Fruit fly (Drosophila melanogaster) whole organism, embryonic: Measurements from ENCODE around the gene eya.
A peak's percentile ranks its signal among the peaks of the same experiment; 100 is the strongest.

ENCODE experiments used
- ATbp ChIP-seq: fragments of 200-800 bp; sonication (Bioruptor generic); optimal IDR thresholded peaks from 2 replicates; lab custom pipeline; 2017; ENCODE audit warnings: missing biosample characterization, mild to moderate bottlenecking, missing genetic modification characterization, missing genetic modification reagents
- Aef1 ChIP-seq: fragments of 200-800 bp; sonication (Bioruptor generic); IDR thresholded peaks from 3 replicates; pipeline ENCODE4 v1.3.6; 2022; ENCODE audit warnings: missing biosample characterization, missing genetic modification characterization
- CG10274 ChIP-seq: fragments of 200-800 bp; sonication (Bioruptor generic); optimal IDR thresholded peaks from 3 replicates; lab custom pipeline; 2017; ENCODE audit warnings: missing biosample characterization, mild to moderate bottlenecking, missing genetic modification characterization
- CG10543 ChIP-seq: fragments of 200-800 bp; sonication (Bioruptor generic); optimal IDR thresholded peaks from 3 replicates; lab custom pipeline; 2017; ENCODE audit warnings: missing biosample characterization, mild to moderate bottlenecking, missing genetic modification characterization, moderate library complexity
- CG11695 ChIP-seq: fragments of 200-800 bp; sonication (Bioruptor generic); IDR thresholded peaks from 3 replicates; pipeline ENCODE4 v1.3.6; 2022; ENCODE audit warnings: missing biosample characterization, missing genetic modification characterization
- CG12236 ChIP-seq: fragments of 200-800 bp; sonication (Bioruptor generic); optimal IDR thresholded peaks from 2 replicates; lab custom pipeline; 2016; ENCODE audit warnings: missing biosample characterization, missing genetic modification characterization
- CG12942 ChIP-seq: fragments of 200-800 bp; sonication (Bioruptor generic); optimal IDR thresholded peaks from 3 replicates; lab custom pipeline; 2016; ENCODE audit warnings: missing biosample characterization, missing genetic modification characterization
- CG13894 ChIP-seq: fragments of 200-800 bp; sonication (Bioruptor generic); optimal IDR thresholded peaks from 3 replicates; lab custom pipeline; 2018; ENCODE audit warnings: missing biosample characterization, mild to moderate bottlenecking, missing genetic modification characterization, moderate library complexity
- CG15011 ChIP-seq: fragments of 200-800 bp; sonication (Bioruptor generic); optimal IDR thresholded peaks from 3 replicates; lab custom pipeline; 2018; ENCODE audit warnings: missing biosample characterization, mild to moderate bottlenecking, missing genetic modification characterization
- CG1529 ChIP-seq: fragments of 200-800 bp; sonication (Bioruptor generic); optimal IDR thresholded peaks from 3 replicates; lab custom pipeline; 2018; ENCODE audit warnings: missing biosample characterization, missing genetic modification characterization
- CG1792 ChIP-seq: fragments of 200-800 bp; sonication (Bioruptor generic); optimal IDR thresholded peaks from 2 replicates; lab custom pipeline; 2016; ENCODE audit warnings: missing biosample characterization, missing genetic modification characterization
- CG18599 ChIP-seq: fragments of 200-800 bp; sonication (Bioruptor generic); optimal IDR thresholded peaks from 3 replicates; lab custom pipeline; 2017; ENCODE audit warnings: missing biosample characterization, missing genetic modification characterization, mild to moderate bottlenecking, moderate library complexity, missing genetic modification reagents
- CG30020 ChIP-seq: fragments of 200-800 bp; optimal IDR thresholded peaks from 2 replicates; lab custom pipeline; 2019; ENCODE audit warnings: missing biosample characterization, mild to moderate bottlenecking, missing genetic modification characterization, moderate library complexity
- CG30403 ChIP-seq: fragments of 200-800 bp; sonication (Bioruptor generic); optimal IDR thresholded peaks from 3 replicates; lab custom pipeline; 2016; ENCODE audit warnings: missing biosample characterization, missing genetic modification characterization
- CG30431 ChIP-seq: fragments of 200-800 bp; sonication (Bioruptor generic); optimal IDR thresholded peaks from 2 replicates; lab custom pipeline; 2017; ENCODE audit warnings: missing biosample characterization, missing genetic modification characterization
- CG31441 ChIP-seq: fragments of 200-800 bp; sonication (Bioruptor generic); IDR thresholded peaks from 2 replicates; pipeline ENCODE4 v1.3.6; 2022; ENCODE audit warnings: missing biosample characterization, missing genetic modification characterization
- CG32772 ChIP-seq: fragments of 200-800 bp; sonication (Bioruptor generic); IDR thresholded peaks from 2 replicates; pipeline ENCODE4 v1.3.6; 2022; ENCODE audit warnings: missing biosample characterization, missing genetic modification characterization
- CG3838 ChIP-seq: fragments of 200-800 bp; sonication (Bioruptor generic); optimal IDR thresholded peaks from 3 replicates; lab custom pipeline; 2016; ENCODE audit warnings: missing biosample characterization, missing genetic modification characterization
- CG4360 ChIP-seq: fragments of 200-800 bp; sonication (Bioruptor generic); IDR thresholded peaks from 2 replicates; pipeline ENCODE4 v1.3.6; 2022; ENCODE audit warnings: missing biosample characterization, missing genetic modification characterization
- CG43689 ChIP-seq: fragments of 200-800 bp; sonication (Bioruptor generic); IDR thresholded peaks from 2 replicates; pipeline ENCODE4 v1.3.6; 2022; ENCODE audit warnings: missing biosample characterization, missing genetic modification characterization
- CG4707 ChIP-seq: fragments of 200-800 bp; sonication (Bioruptor generic); optimal IDR thresholded peaks from 2 replicates; lab custom pipeline; 2018; ENCODE audit warnings: missing biosample characterization, mild to moderate bottlenecking, missing genetic modification characterization, moderate library complexity
- CG4854 ChIP-seq: fragments of 200-800 bp; sonication (Bioruptor generic); optimal IDR thresholded peaks from 2 replicates; lab custom pipeline; 2016; ENCODE audit warnings: missing biosample characterization, missing genetic modification characterization, inconsistent platforms
- CG6254 ChIP-seq: fragments of 200-800 bp; sonication (Bioruptor generic); optimal IDR thresholded peaks from 3 replicates; lab custom pipeline; 2017; ENCODE audit warnings: mild to moderate bottlenecking, missing biosample characterization, missing genetic modification reagents, missing genetic modification characterization
- CG6791 ChIP-seq: fragments of 200-800 bp; sonication (Bioruptor generic); IDR thresholded peaks from 3 replicates; pipeline ENCODE4 v1.3.6; 2022; ENCODE audit warnings: missing biosample characterization, missing genetic modification characterization; ENCODE audit not compliant: partially characterized antibody
- CG7556 ChIP-seq: fragments of 200-800 bp; sonication (Bioruptor generic); optimal IDR thresholded peaks from 2 replicates; lab custom pipeline; 2017; ENCODE audit warnings: missing biosample characterization, mild to moderate bottlenecking, missing genetic modification characterization
- CG7786 ChIP-seq: fragments of 200-800 bp; sonication (Bioruptor generic); optimal IDR thresholded peaks from 2 replicates; lab custom pipeline; 2016; ENCODE audit warnings: missing biosample characterization, missing genetic modification characterization
- CG9609 ChIP-seq: fragments of 200-800 bp; sonication (Bioruptor generic); optimal IDR thresholded peaks from 3 replicates; lab custom pipeline; 2016; ENCODE audit warnings: missing biosample characterization, missing genetic modification characterization
- CG9876 ChIP-seq: fragments of 200-800 bp; sonication (Bioruptor generic); optimal IDR thresholded peaks from 2 replicates; lab custom pipeline; 2016; ENCODE audit warnings: missing biosample characterization, missing genetic modification characterization
- Doc3 ChIP-seq: fragments of 200-800 bp; sonication (Bioruptor generic); IDR thresholded peaks from 3 replicates; pipeline ENCODE4 v1.3.6; 2022; ENCODE audit warnings: missing biosample characterization, missing genetic modification characterization; ENCODE audit not compliant: partially characterized antibody
- GATAe ChIP-seq: fragments of 200-800 bp; sonication (Bioruptor generic); conservative IDR thresholded peaks from 2 replicates; pipeline ENCODE4 v1.3.6; 2022; ENCODE audit warnings: missing biosample characterization, missing genetic modification characterization
- HLH3B ChIP-seq: fragments of 200-800 bp; sonication (Bioruptor generic); IDR thresholded peaks from 2 replicates; pipeline ENCODE4 v1.3.6; 2022; ENCODE audit warnings: missing biosample characterization, missing genetic modification characterization
- HmgZ ChIP-seq: fragments of 200-800 bp; sonication (Bioruptor generic); optimal IDR thresholded peaks from 2 replicates; lab custom pipeline; 2018; ENCODE audit warnings: missing biosample characterization, mild to moderate bottlenecking, missing genetic modification characterization
- Hmr ChIP-seq: fragments of 200-800 bp; sonication (Bioruptor generic); optimal IDR thresholded peaks from 3 replicates; lab custom pipeline; 2017; ENCODE audit warnings: mild to moderate bottlenecking, missing biosample characterization, missing genetic modification reagents, missing genetic modification characterization
- Lhr ChIP-seq: fragments of 200-800 bp; sonication (Bioruptor generic); optimal IDR thresholded peaks from 3 replicates; lab custom pipeline; 2017; ENCODE audit warnings: mild to moderate bottlenecking, missing biosample characterization, missing genetic modification reagents, missing genetic modification characterization
- MTF-1 ChIP-seq: fragments of 200-800 bp; sonication (Bioruptor generic); optimal IDR thresholded peaks from 2 replicates; lab custom pipeline; 2018; ENCODE audit warnings: missing biosample characterization, mild to moderate bottlenecking, missing genetic modification characterization, borderline replicate concordance
- NC2β ChIP-seq: fragments of 200-800 bp; sonication (Bioruptor generic); optimal IDR thresholded peaks from 2 replicates; lab custom pipeline; 2016; ENCODE audit warnings: missing biosample characterization, missing genetic modification characterization
- Nf-YC ChIP-seq: fragments of 200-800 bp; optimal IDR thresholded peaks from 3 replicates; lab custom pipeline; 2019; ENCODE audit warnings: missing biosample characterization, mild to moderate bottlenecking, missing genetic modification characterization, moderate library complexity
- Oli ChIP-seq: fragments of 200-800 bp; sonication (Bioruptor generic); optimal IDR thresholded peaks from 2 replicates; lab custom pipeline; 2018; ENCODE audit warnings: missing biosample characterization, mild to moderate bottlenecking, missing genetic modification characterization, moderate library complexity
- YL-1 ChIP-seq: fragments of 200-800 bp; sonication (Bioruptor generic); optimal IDR thresholded peaks from 3 replicates; lab custom pipeline; 2017; ENCODE audit warnings: missing biosample characterization, mild to moderate bottlenecking, missing genetic modification characterization
- ab ChIP-seq: fragments of 200-800 bp; sonication (Bioruptor generic); optimal IDR thresholded peaks from 2 replicates; lab custom pipeline; 2016; ENCODE audit warnings: missing biosample characterization, missing genetic modification characterization
- br ChIP-seq: fragments of >200 bp; optimal IDR thresholded peaks from 2 replicates; lab custom pipeline; 2017
- chn ChIP-seq: fragments of 200-800 bp; sonication (Bioruptor generic); optimal IDR thresholded peaks from 2 replicates; lab custom pipeline; 2016; ENCODE audit warnings: missing biosample characterization, missing genetic modification characterization
- ci ChIP-seq: fragments of 200-800 bp; sonication (Bioruptor generic); IDR thresholded peaks from 3 replicates; pipeline ENCODE4 v1.3.6; 2022; ENCODE audit warnings: missing biosample characterization, missing genetic modification characterization
- gt ChIP-seq: fragments of 200-800 bp; sonication (Bioruptor generic); IDR thresholded peaks from 2 replicates; pipeline ENCODE4 v1.3.6; 2022; ENCODE audit warnings: missing biosample characterization, missing genetic modification characterization
- lbe ChIP-seq: fragments of 200-800 bp; sonication (Bioruptor generic); optimal IDR thresholded peaks from 2 replicates; lab custom pipeline; 2016; ENCODE audit warnings: missing biosample characterization, mild to moderate bottlenecking, missing genetic modification characterization
- lilli ChIP-seq: fragments of 200-800 bp; sonication (Bioruptor generic); optimal IDR thresholded peaks from 3 replicates; lab custom pipeline; 2016; ENCODE audit warnings: missing biosample characterization, missing genetic modification characterization
- onecut ChIP-seq: fragments of 200-800 bp; sonication (Bioruptor generic); IDR thresholded peaks from 2 replicates; pipeline ENCODE4 v1.3.6; 2022; ENCODE audit warnings: missing biosample characterization, missing genetic modification characterization
- ttk ChIP-seq: fragments of 200-800 bp; sonication (Bioruptor generic); IDR thresholded peaks from 2 replicates; pipeline ENCODE4 v2.1.2; 2022; ENCODE audit warnings: missing biosample characterization, missing genetic modification characterization
- unc-4 ChIP-seq: fragments of 200-800 bp; sonication (Bioruptor generic); IDR thresholded peaks from 2 replicates; pipeline ENCODE4 v1.3.6; 2022; ENCODE audit warnings: missing biosample characterization, missing genetic modification characterization; ENCODE audit not compliant: partially characterized antibody

Gene eya

DNA sequence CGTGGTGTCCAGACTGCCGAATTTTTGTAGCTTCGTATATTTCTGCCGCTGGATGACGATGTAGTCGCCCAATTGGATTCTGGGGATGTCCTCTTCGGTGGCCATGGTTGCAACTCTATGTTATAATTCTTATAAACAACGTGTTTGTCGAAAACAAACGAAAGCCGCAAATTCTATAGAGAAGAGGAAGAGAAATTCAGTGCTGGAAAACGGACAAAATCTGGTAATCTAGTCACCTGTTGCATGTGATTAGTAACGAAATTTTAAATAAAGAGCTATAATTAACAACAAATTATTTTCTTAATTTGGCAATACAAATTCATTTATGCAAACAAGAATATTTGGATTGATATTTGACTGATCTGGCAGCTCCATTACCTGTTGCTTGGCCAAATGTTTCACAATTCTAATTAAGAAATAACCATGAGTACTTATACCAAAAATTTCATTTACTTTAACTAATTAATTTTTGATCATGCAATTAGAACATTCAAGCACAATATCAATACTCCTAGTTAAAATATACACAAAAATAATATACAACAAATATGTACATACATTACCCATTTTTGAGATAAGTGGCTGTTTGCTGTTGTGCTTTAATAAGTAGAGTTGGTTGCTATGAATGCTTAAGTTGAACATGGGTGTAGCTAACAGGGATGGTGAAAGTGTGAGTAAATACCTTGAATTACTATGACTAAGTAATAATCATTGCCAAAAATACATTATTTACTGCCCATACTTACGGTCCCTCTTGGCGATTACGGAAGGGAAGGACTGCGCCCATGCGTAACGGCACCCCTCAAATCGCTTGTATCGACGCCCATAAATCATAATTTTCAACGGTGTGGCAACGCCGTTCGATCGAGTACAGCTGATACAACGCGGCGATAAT lies 14.9 kb upstream of the eya start, which contains the start of the genes Trmt6 and Ent2 (continued):
- TF ChIP-seq YL-1 (GFP tag; lab: Kevin White, UChicago) (peak; percentile 60), CG1792 (GFP tag; lab: Kevin White, UChicago) (peak; percentile 96), CG3838 (GFP tag; lab: Kevin White, UChicago) (peak; percentile 89), CG6791 (0 out of 3 replicates have a peak, but pooled peaks have one; percentile 51), chn (peak; percentile 97), CG31441 (peak; percentile 91), MTF-1 (GFP tag; lab: Kevin White, UChicago) (peak; percentile 89), br (lab: Kevin White, UChicago) (no peak), CG11695 (GFP tag; lab: Robert Waterston, UW) (peak; percentile 95), CG4707 (peak; percentile 73), Hmr (GFP tag; lab: Kevin White, UChicago) (peak; percentile 94), CG7556 (GFP tag; lab: Kevin White, UChicago) (peak; percentile 90), CG6254 (GFP tag; lab: Kevin White, UChicago) (peak; percentile 82), CG10543 (GFP tag; lab: Kevin White, UChicago) (peak; percentile 95), CG9609 (GFP tag; lab: Kevin White, UChicago) (peak; percentile 97), CG10274 (GFP tag; lab: Kevin White, UChicago) (peak; percentile 87), HmgZ (peak; percentile 97), CG9876 (GFP tag; lab: Kevin White, UChicago) (peak; percentile 95), Doc3 (GFP tag; lab: Robert Waterston, UW) (no peak), CG32772 (peak; percentile 98), Aef1 (GFP tag; lab: Robert Waterston, UW) (peak; percentile 98), Nf-YC (tag; lab: Kevin White, UChicago) (peak; percentile 79), CG4360 (GFP tag; lab: Robert Waterston, UW) (peak; percentile 80), HLH3B (peak; percentile 98), CG43689 (GFP tag; lab: Robert Waterston, UW) (peak; percentile 89), CG12236 (peak; percentile 92), CG4854 (GFP tag; lab: Kevin White, UChicago) (peak; percentile 93), ttk (GFP tag; lab: Robert Waterston, UW) (peak; percentile 97), ATbp (GFP tag; lab: Kevin White, UChicago) (peak; percentile 90), NC2β (GFP tag; lab: Kevin White, UChicago) (peak; percentile 93), gt (peak; percentile 86), ci (GFP tag; lab: Robert Waterston, UW) (peak; percentile 98), lbe (GFP tag; lab: Kevin White, UChicago) (peak; percentile 91), CG30020 (peak; percentile 55), CG12942 (GFP tag; lab: Kevin White, UChicago) (peak; percentile 93), Lhr (GFP tag; lab: Kevin White, UChicago) (peak; percentile 71), CG13894 (tag; lab: Kevin White, UChicago) (peak; percentile 84), CG1529 (GFP tag; lab: Kevin White, UChicago) (peak; percentile 82), unc-4 (GFP tag; lab: Robert Waterston, UW) (no peak), GATAe (GFP tag; lab: Robert Waterston, UW) (peak; percentile 96), onecut (peak; percentile 89), lilli (GFP tag; lab: Kevin White, UChicago) (peak; percentile 97), ab (GFP tag; lab: Kevin White, UChicago) (peak; percentile 95), CG15011 (GFP tag; lab: Kevin White, UChicago) (peak; percentile 91), Oli (tag; lab: Kevin White, UChicago) (peak; percentile 95), CG7786 (GFP tag; lab: Kevin White, UChicago) (peak; percentile 98), CG30431 (peak; percentile 95), CG30403 (GFP tag; lab: Kevin White, UChicago) (peak; percentile 95), CG18599 (GFP tag; lab: Kevin White, UChicago) (peak; percentile 95)
